In the genomic region with DNA sequence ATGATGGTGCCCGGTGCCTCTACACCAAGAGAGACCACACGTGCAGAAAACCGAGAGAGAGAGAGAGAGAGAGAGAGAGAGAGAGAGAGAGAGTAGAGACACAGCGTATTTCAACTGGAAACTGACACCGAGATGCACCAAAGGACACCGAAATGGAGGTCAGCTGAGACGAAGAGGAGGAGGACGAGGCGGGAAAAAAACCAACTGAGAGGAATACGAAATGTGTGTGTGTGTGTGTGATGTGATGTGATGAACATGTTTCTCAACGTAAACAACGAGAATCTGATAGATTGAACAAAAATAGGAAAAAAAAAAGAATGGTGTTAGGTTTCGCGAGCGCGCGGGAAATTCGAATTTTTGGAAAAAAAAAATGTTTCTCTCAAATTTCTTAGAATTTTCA, we compare ENCODE assay signal across 7 worm cellular contexts.
A peak's percentile ranks its signal among the peaks of the same experiment; 100 is the strongest.
TF ChIP-seq lines count a peak whose summit lies in the region.

No protein-coding gene starts in this region.

TF ChIP-seq in whole organism, L1 larva, 84 proteins besides CTCF, POLR2A, EP300 and RAD21 (continues in another document):
- TF ChIP-seq ceh-8 (GFP tag; optimal IDR thresholded peaks at IDR 0.05; lab: Kevin White, UChicago) (no peak), nhr-237 (tag; optimal IDR thresholded peaks at IDR 0.05; lab: Kevin White, UChicago) (no peak), zip-4 (GFP tag; optimal IDR thresholded peaks at IDR 0.05; lab: Kevin White, UChicago) (no peak), skn-1 (tag; optimal IDR thresholded peaks at IDR 0.05; lab: Kevin White, UChicago) (no peak), lin-35 (GFP tag; optimal IDR thresholded peaks at IDR 0.05; lab: Kevin White, UChicago) (peak; percentile 74 to 81), hlh-4 (tag; optimal IDR thresholded peaks at IDR 0.05; lab: Kevin White, UChicago) (no peak), fos-1 (tag; optimal IDR thresholded peaks at IDR 0.05; lab: Kevin White, UChicago) (peak; percentile 16), tbx-2 (tag; optimal IDR thresholded peaks at IDR 0.05; lab: Kevin White, UChicago) (peak; percentile 50), ces-1 (GFP tag; optimal IDR thresholded peaks at IDR 0.05; lab: Kevin White, UChicago) (no peak), jun-1 (tag; optimal IDR thresholded peaks at IDR 0.05; lab: Kevin White, UChicago) (no peak), ceh-63 (GFP tag; optimal IDR thresholded peaks at IDR 0.05; lab: Kevin White, UChicago) (no peak), snpc-4 (tag; optimal IDR thresholded peaks at IDR 0.05; lab: Kevin White, UChicago) (peak; percentile 11), nhr-12 (tag; optimal IDR thresholded peaks at IDR 0.05; lab: Kevin White, UChicago) (no peak)

TF ChIP-seq in whole organism, L2 larva, 48 proteins besides CTCF, POLR2A, EP300 and RAD21 (continues in another document):
- TF ChIP-seq sma-9 (GFP tag; optimal IDR thresholded peaks at IDR 0.05; lab: Kevin White, UChicago), result peak; percentile 63
- TF ChIP-seq sma-9 (tag; optimal IDR thresholded peaks at IDR 0.05; lab: Kevin White, UChicago), result no peak
- peak; percentile 22 to 81 for TF ChIP-seq mdl-1 (tag; optimal IDR thresholded peaks at IDR 0.05; lab: Kevin White, UChicago)
- no peak for TF ChIP-seq nhr-11 (tag; optimal IDR thresholded peaks at IDR 0.05; lab: Kevin White, UChicago)
- no peak for TF ChIP-seq nhr-77 (tag; optimal IDR thresholded peaks at IDR 0.05; lab: Kevin White, UChicago)
- no peak for TF ChIP-seq unc-62 (GFP tag; optimal IDR thresholded peaks at IDR 0.05; lab: Kevin White, UChicago)
- TF ChIP-seq ztf-4 (tag; optimal IDR thresholded peaks at IDR 0.05; lab: Kevin White, UChicago), result peak; percentile 33
- no peak for TF ChIP-seq nhr-23 (tag; optimal IDR thresholded peaks at IDR 0.05; lab: Kevin White, UChicago)
- TF ChIP-seq nhr-129 (tag; optimal IDR thresholded peaks at IDR 0.05; lab: Kevin White, UChicago), result peak; percentile 94
- TF ChIP-seq ama-1 (optimal IDR thresholded peaks at IDR 0.05; lab: Kevin White, UChicago), result no peak
- TF ChIP-seq skn-1 (tag; optimal IDR thresholded peaks at IDR 0.05; lab: Kevin White, UChicago), result no peak
- TF ChIP-seq lin-13 (GFP tag; optimal IDR thresholded peaks at IDR 0.05; lab: Kevin White, UChicago), result peak; percentile 5
- peak; percentile 69 for TF ChIP-seq F13H6.1 (tag; optimal IDR thresholded peaks at IDR 0.05; lab: Kevin White, UChicago)

TF ChIP-seq in whole organism, L3 larva, 47 proteins besides CTCF, POLR2A, EP300 and RAD21 (continues in another document):
- TF ChIP-seq elt-2 (tag; optimal IDR thresholded peaks at IDR 0.05; lab: Kevin White, UChicago) (peak; percentile 38), ceh-9 (tag; optimal IDR thresholded peaks at IDR 0.05; lab: Kevin White, UChicago) (no peak), lin-15B (tag; optimal IDR thresholded peaks at IDR 0.05; lab: Kevin White, UChicago) (peak; percentile 60), lin-39 (tag; optimal IDR thresholded peaks at IDR 0.05; lab: Kevin White, UChicago) (peak; percentile 86), nhr-25 (tag; optimal IDR thresholded peaks at IDR 0.05; lab: Kevin White, UChicago) (peak; percentile 54), pha-4 (tag; optimal IDR thresholded peaks at IDR 0.05; lab: Kevin White, UChicago) (peak; percentile 64), nfya-1 (tag; optimal IDR thresholded peaks at IDR 0.05; lab: Kevin White, UChicago; ENCODE audit: insufficient read depth) (peak; percentile 73), mdl-1 (tag; optimal IDR thresholded peaks at IDR 0.05; lab: Kevin White, UChicago) (peak; percentile 43), elt-3 (tag; optimal IDR thresholded peaks at IDR 0.05; lab: Kevin White, UChicago) (no peak), elt-1 (tag; optimal IDR thresholded peaks at IDR 0.05; lab: Kevin White, UChicago) (peak; percentile 22), ztf-4 (tag; optimal IDR thresholded peaks at IDR 0.05; lab: Kevin White, UChicago) (no peak), skn-1 (tag; optimal IDR thresholded peaks at IDR 0.05; lab: Kevin White, UChicago) (no peak), nhr-11 (tag; optimal IDR thresholded peaks at IDR 0.05; lab: Kevin White, UChicago) (no peak)

TF ChIP-seq in whole organism, L4 larva, 104 proteins besides CTCF, POLR2A, EP300 and RAD21 (continues in another document):
- TF ChIP-seq dmd-6 (GFP tag; IDR thresholded peaks at IDR 0.05; lab: Robert Waterston, UW) (peak; percentile 49), hlh-30 (tag; optimal IDR thresholded peaks at IDR 0.05; lab: Kevin White, UChicago; ENCODE audit: insufficient read depth) (peak; percentile 95), nhr-6 (tag; optimal IDR thresholded peaks at IDR 0.05; lab: Kevin White, UChicago) (no peak), dpl-1 (GFP tag; optimal IDR thresholded peaks at IDR 0.05; lab: Kevin White, UChicago) (peak; percentile 54), vab-7 (GFP tag; IDR thresholded peaks at IDR 0.05; lab: Robert Waterston, UW) (no peak), mdl-1 (tag; optimal IDR thresholded peaks at IDR 0.05; lab: Kevin White, UChicago) (peak; percentile 33 to 91), lsy-2 (tag; optimal IDR thresholded peaks at IDR 0.05; lab: Kevin White, UChicago) (peak in 1 of 2 experiments; percentile 67), dve-1 (tag; optimal IDR thresholded peaks at IDR 0.05; lab: Kevin White, UChicago; ENCODE audit: insufficient read depth) (peak; percentile 45), D1046.2 (GFP tag; IDR thresholded peaks at IDR 0.05; lab: Robert Waterston, UW) (no peak), hif-1 (tag; optimal IDR thresholded peaks at IDR 0.05; lab: Kevin White, UChicago) (peak in 1 of 2 experiments; percentile 36), aha-1 (tag; lab: Kevin White, UChicago) (peak; percentile 98), ctbp-1 (GFP tag; IDR thresholded peaks at IDR 0.05; lab: Robert Waterston, UW) (no peak), R02D3.7 (tag; optimal IDR thresholded peaks at IDR 0.05; lab: Kevin White, UChicago) (no peak)

TF ChIP-seq in whole organism, late embryonic, 69 proteins besides CTCF, POLR2A, EP300 and RAD21 (continues in another document):
- TF ChIP-seq pqm-1 (tag; optimal IDR thresholded peaks at IDR 0.05; lab: Kevin White, UChicago) (no peak), K09A11.1 (tag; optimal IDR thresholded peaks at IDR 0.05; lab: Kevin White, UChicago; ENCODE audit: insufficient read depth) (no peak), Y22D7AL.16 (tag; optimal IDR thresholded peaks at IDR 0.05; lab: Kevin White, UChicago) (no peak), dve-1 (tag; optimal IDR thresholded peaks at IDR 0.05; lab: Kevin White, UChicago) (no peak), ceh-48 (tag; optimal IDR thresholded peaks at IDR 0.05; lab: Kevin White, UChicago) (no peak), rnt-1 (tag; optimal IDR thresholded peaks at IDR 0.05; lab: Kevin White, UChicago) (no peak), hlh-13 (GFP tag; optimal IDR thresholded peaks at IDR 0.05; lab: Kevin White, UChicago) (no peak), unc-3 (GFP tag; conservative IDR thresholded peaks at IDR 0.05; lab: Robert Waterston, UW) (no peak), unc-3 (tag; optimal IDR thresholded peaks at IDR 0.05; lab: Kevin White, UChicago) (no peak), F13H6.1 (tag; optimal IDR thresholded peaks at IDR 0.05; lab: Kevin White, UChicago) (no peak), mec-3 (tag; optimal IDR thresholded peaks at IDR 0.05; lab: Kevin White, UChicago; ENCODE audit: borderline replicate concordance) (no peak), hlh-30 (tag; optimal IDR thresholded peaks at IDR 0.05; lab: Kevin White, UChicago; ENCODE audit: insufficient read depth) (peak; percentile 47), ceh-24 (tag; optimal IDR thresholded peaks at IDR 0.05; lab: Kevin White, UChicago) (no peak), pax-1 (tag; optimal IDR thresholded peaks at IDR 0.05; lab: Kevin White, UChicago) (no peak)

TF ChIP-seq in whole organism, mixed stage, embryonic, 35 proteins besides CTCF, POLR2A, EP300 and RAD21:
- TF ChIP-seq mls-2 (tag; optimal IDR thresholded peaks at IDR 0.05; lab: Kevin White, UChicago) (no peak), nhr-237 (tag; optimal IDR thresholded peaks at IDR 0.05; lab: Kevin White, UChicago) (no peak), mep-1 (tag; optimal IDR thresholded peaks at IDR 0.05; lab: Kevin White, UChicago) (no peak), elt-3 (tag; optimal IDR thresholded peaks at IDR 0.05; lab: Kevin White, UChicago) (no peak), ceh-83 (GFP tag; optimal IDR thresholded peaks at IDR 0.05; lab: Kevin White, UChicago) (no peak), drap-1 (GFP tag; optimal IDR thresholded peaks at IDR 0.05; lab: Kevin White, UChicago) (no peak), elt-1 (tag; optimal IDR thresholded peaks at IDR 0.05; lab: Kevin White, UChicago; ENCODE audit: borderline replicate concordance, insufficient read depth) (no peak), hlh-1 (tag; optimal IDR thresholded peaks at IDR 0.05; lab: Kevin White, UChicago) (peak; percentile 13), lin-32 (GFP tag; optimal IDR thresholded peaks at IDR 0.05; lab: Kevin White, UChicago) (no peak), sptf-1 (tag; optimal IDR thresholded peaks at IDR 0.05; lab: Kevin White, UChicago) (peak; percentile 21)

TF ChIP-seq in whole organism, young adult, 124 proteins besides CTCF, POLR2A, EP300 and RAD21:
- peak; percentile 5 for TF ChIP-seq tbp1 (GFP tag; optimal IDR thresholded peaks at IDR 0.05; lab: Kevin White, UChicago)
- TF ChIP-seq zfh-2 (GFP tag; conservative IDR thresholded peaks at IDR 0.05; lab: Robert Waterston, UW), result peak; percentile 78
- peak in 1 of 3 experiments; percentile 51 for TF ChIP-seq lin-35 (GFP tag; optimal IDR thresholded peaks at IDR 0.05; lab: Kevin White, UChicago)
- peak; percentile 57 for TF ChIP-seq egrh-3 (GFP tag; IDR thresholded peaks at IDR 0.05; lab: Robert Waterston, UW)
- TF ChIP-seq F52B5.7 (tag; optimal IDR thresholded peaks at IDR 0.05; lab: Kevin White, UChicago), result no peak
- TF ChIP-seq cebp-1 (GFP tag; IDR thresholded peaks at IDR 0.05; lab: Robert Waterston, UW), result no peak
- TF ChIP-seq cebp-1 (tag; optimal IDR thresholded peaks at IDR 0.05; lab: Kevin White, UChicago), result peak; percentile 65
- peak; percentile 36; the same call in 1 of the 2 replicates for TF ChIP-seq mcd-1 (GFP tag; IDR thresholded peaks at IDR 0.05; lab: Robert Waterston, UW)
- TF ChIP-seq K11D2.4 (GFP tag; IDR thresholded peaks at IDR 0.05; lab: Robert Waterston, UW), result peak; percentile 9; the same call in 1 of the 2 replicates
- peak; percentile 43; the same call in 1 of the 2 replicates for TF ChIP-seq hmg-1.2 (GFP tag; IDR thresholded peaks at IDR 0.05; lab: Robert Waterston, UW)
- no peak for TF ChIP-seq hlh-12 (tag; optimal IDR thresholded peaks at IDR 0.05; lab: Kevin White, UChicago)
- peak; percentile 75 for TF ChIP-seq attf-5 (GFP tag; optimal IDR thresholded peaks at IDR 0.05; lab: Kevin White, UChicago)
- no peak for TF ChIP-seq snpc-3.4 (tag; optimal IDR thresholded peaks at IDR 0.05; lab: Kevin White, UChicago)
- peak; percentile 44 for TF ChIP-seq lin-54 (GFP tag; optimal IDR thresholded peaks at IDR 0.05; lab: Kevin White, UChicago)
- TF ChIP-seq akir-1 (GFP tag; optimal IDR thresholded peaks at IDR 0.05; lab: Kevin White, UChicago), result no peak
- peak; percentile 70 for TF ChIP-seq nhr-80 (tag; optimal IDR thresholded peaks at IDR 0.05; lab: Kevin White, UChicago)
- TF ChIP-seq ccch-3 (GFP tag; optimal IDR thresholded peaks at IDR 0.05; lab: Kevin White, UChicago), result no peak
